Worm (Caenorhabditis elegans) whole organism, late embryonic: ENCODE measurements around the gene C44E12.1.

Experiments
- ama-1 ChIP-seq: fragments of 150-350 bp; optimal IDR thresholded peaks from 2 replicates; lab custom pipeline; 2014
- ceh-6 ChIP-seq: fragments of 200-800 bp; sonication (Bioruptor generic); optimal IDR thresholded peaks from 2 replicates; lab custom pipeline; 2018; ENCODE audit warnings: mild to moderate bottlenecking, missing genetic modification characterization, missing compliant biosample characterization
- elt-4 ChIP-seq: sonication (generic microtip); optimal IDR thresholded peaks from 2 replicates; lab custom pipeline; 2016; ENCODE audit warnings: missing genetic modification characterization, missing compliant biosample characterization
- eyg-1 ChIP-seq: sonication (generic microtip); optimal IDR thresholded peaks from 2 replicates; lab custom pipeline; 2016; ENCODE audit warnings: missing genotype, missing genetic modification characterization, missing compliant biosample characterization
- hlh-6 ChIP-seq: sonication (generic microtip); optimal IDR thresholded peaks from 2 replicates; lab custom pipeline; 2016; ENCODE audit warnings: missing genotype, missing genetic modification characterization, missing compliant biosample characterization
- lin-11 ChIP-seq: fragments of 200-800 bp; sonication (Bioruptor generic); optimal IDR thresholded peaks from 2 replicates; lab custom pipeline; 2018; ENCODE audit warnings: mild to moderate bottlenecking, missing genetic modification characterization, missing compliant biosample characterization
- nhr-11 ChIP-seq: fragments of 150-350 bp; optimal IDR thresholded peaks from 2 replicates; lab custom pipeline; 2014; ENCODE audit warnings: missing biosample characterization, missing genetic modification characterization
- pha-4 ChIP-seq: fragments of 150-350 bp; optimal IDR thresholded peaks from 2 replicates; lab custom pipeline; 2018; ENCODE audit warnings: missing biosample characterization, missing genetic modification reagents, missing genetic modification characterization
- rnt-1 ChIP-seq: sonication (generic microtip); optimal IDR thresholded peaks from 2 replicates; lab custom pipeline; 2016; ENCODE audit warnings: missing genetic modification characterization, missing compliant biosample characterization
- sox-4 ChIP-seq: sonication (generic microtip); optimal IDR thresholded peaks from 2 replicates; lab custom pipeline; 2017; ENCODE audit warnings: mild to moderate bottlenecking, missing genetic modification characterization, inconsistent platforms, missing compliant biosample characterization

ce11 chrX:7636037-7636436, 39.3 kb downstream of the C44E12.1 start:
- no peak for TF ChIP-seq sox-4
- no peak for TF ChIP-seq ama-1 (lab: Kevin White, UChicago)
- TF ChIP-seq pha-4 (tag; lab: Kevin White, UChicago): no peak
- TF ChIP-seq hlh-6 (tag; lab: Kevin White, UChicago): no peak
- TF ChIP-seq elt-4 (tag; lab: Kevin White, UChicago): no peak
- TF ChIP-seq nhr-11: no peak
- no peak for TF ChIP-seq rnt-1 (tag; lab: Kevin White, UChicago)
- TF ChIP-seq ceh-6: no peak
- no peak for TF ChIP-seq eyg-1
- TF ChIP-seq lin-11 (tag; lab: Kevin White, UChicago): no peak
